Fruit fly (Drosophila melanogaster): ENCODE data around the gene ru.

Gene ru

DNA sequence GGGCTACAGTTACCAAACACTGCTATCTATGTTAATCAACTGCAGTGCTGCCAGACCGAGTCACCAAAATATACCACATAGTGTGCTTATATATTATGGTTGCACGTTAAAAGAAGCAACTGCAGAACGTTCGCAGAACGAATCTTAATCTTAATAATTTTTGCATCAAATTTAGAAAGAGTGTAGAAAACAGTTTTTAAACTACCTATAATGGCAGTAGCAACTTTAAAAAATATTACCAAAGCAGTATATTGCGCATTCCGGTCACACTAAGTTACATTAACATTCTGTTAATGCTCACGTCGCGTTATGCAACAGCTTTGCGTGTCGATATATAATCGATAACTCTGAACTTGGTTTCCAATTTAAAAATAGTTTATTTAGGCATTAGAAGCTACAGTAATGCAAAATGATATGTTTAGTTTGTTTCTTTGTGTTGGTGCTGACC is 28.3 kb upstream of the ru start, which contains the start of gene indra (continued):
- TF ChIP-seq CG5245 (GFP tag; optimal IDR thresholded peaks at IDR 0.05) (peak; percentile 37), fu2 (GFP tag; optimal IDR thresholded peaks at IDR 0.05) (peak; percentile 71), ham (GFP tag; IDR thresholded peaks at IDR 0.05) (no peak), cg (GFP tag; optimal IDR thresholded peaks at IDR 0.05) (no peak), Dad (GFP tag; optimal IDR thresholded peaks at IDR 0.05) (peak; percentile 46), CG4707 (GFP tag; optimal IDR thresholded peaks at IDR 0.05) (no peak), CG7786 (GFP tag; optimal IDR thresholded peaks at IDR 0.05) (peak; percentile 74), gcm (GFP tag; optimal IDR thresholded peaks at IDR 0.05) (no peak), Nf-YC (tag; optimal IDR thresholded peaks at IDR 0.05) (no peak), CG7987 (GFP tag; optimal IDR thresholded peaks at IDR 0.05) (no peak), Mes4 (GFP tag; optimal IDR thresholded peaks at IDR 0.05) (peak; percentile 49), kni (GFP tag; optimal IDR thresholded peaks at IDR 0.05) (no peak), CG2712 (tag; optimal IDR thresholded peaks at IDR 0.05) (no peak), Lpt (GFP tag; optimal IDR thresholded peaks at IDR 0.05) (no peak), hkb (optimal IDR thresholded peaks at IDR 0.05) (no peak), hkb (GFP tag; IDR thresholded peaks at IDR 0.05) (no peak; the same call in 1 of the 2 replicates), Ada2b (GFP tag; IDR thresholded peaks at IDR 0.05) (0 out of 2 replicates have a peak, but pooled peaks have one; percentile 40), CG14860 (GFP tag; IDR thresholded peaks at IDR 0.05; ENCODE audit: partially characterized antibody) (peak; percentile 38; the same call in 1 of the 3 replicates), CG6175 (GFP tag; IDR thresholded peaks at IDR 0.05) (no peak), Asciz (GFP tag; optimal IDR thresholded peaks at IDR 0.05) (no peak), zfh1 (GFP tag; IDR thresholded peaks at IDR 0.05) (peak; percentile 50; the same call in 1 of the 3 replicates), vfl (GFP tag; optimal IDR thresholded peaks at IDR 0.05) (peak; percentile 13), ash1 (GFP tag; optimal IDR thresholded peaks at IDR 0.05) (no peak), bab2 (GFP tag; optimal IDR thresholded peaks at IDR 0.05) (peak; percentile 75), Aef1 (GFP tag; IDR thresholded peaks at IDR 0.05) (peak; percentile 38; the same call in 1 of the 3 replicates), Stat92E (GFP tag; optimal IDR thresholded peaks at IDR 0.05) (no peak), CG3065 (GFP tag; optimal IDR thresholded peaks at IDR 0.05) (no peak), Hand (GFP tag; optimal IDR thresholded peaks at IDR 0.05) (no peak), ase (GFP tag; IDR thresholded peaks at IDR 0.05) (no peak), Dp (GFP tag; optimal IDR thresholded peaks at IDR 0.05) (peak; percentile 76), Ssrp (tag; optimal IDR thresholded peaks at IDR 0.05) (peak; percentile 53), lmd (GFP tag; IDR thresholded peaks at IDR 0.05) (peak; percentile 37; the same call in 1 of the 2 replicates), CG8924 (tag; optimal IDR thresholded peaks at IDR 0.05) (peak; percentile 55), slbo (GFP tag; IDR thresholded peaks at IDR 0.05) (peak; percentile 59), CG13296 (GFP tag; optimal IDR thresholded peaks at IDR 0.05) (no peak), chn (GFP tag; optimal IDR thresholded peaks at IDR 0.05) (peak; percentile 64), sens-2 (GFP tag; IDR thresholded peaks at IDR 0.05) (no peak), yki (optimal IDR thresholded peaks at IDR 0.05) (no peak), ato (GFP tag; IDR thresholded peaks at IDR 0.05; ENCODE audit: partially characterized antibody) (peak; percentile 45; the same call in 1 of the 2 replicates), gsb-n (tag; optimal IDR thresholded peaks at IDR 0.05) (no peak), fd64A (GFP tag; optimal IDR thresholded peaks at IDR 0.05) (no peak), Vsx1 (GFP tag; optimal IDR thresholded peaks at IDR 0.05) (no peak), Drgx (GFP tag; IDR thresholded peaks at IDR 0.05) (no peak), CG7357 (GFP tag; IDR thresholded peaks at IDR 0.05) (no peak), CG12659 (GFP tag; optimal IDR thresholded peaks at IDR 0.05) (peak; percentile 81), HmgD (GFP tag; optimal IDR thresholded peaks at IDR 0.05) (no peak), sr (GFP tag; IDR thresholded peaks at IDR 0.05) (no peak), CG11560 (tag; IDR thresholded peaks at IDR 0.05) (peak; percentile 56; the same call in 2 of the 3 replicates), CG12071 (GFP tag; optimal IDR thresholded peaks at IDR 0.05) (no peak), CG1024 (GFP tag; IDR thresholded peaks at IDR 0.05) (no peak), pzg (GFP tag; optimal IDR thresholded peaks at IDR 0.05) (peak; percentile 75), CG12744 (GFP tag; optimal IDR thresholded peaks at IDR 0.05) (peak; percentile 25)

Measured in whole organism, embryonic.